Worm (Caenorhabditis elegans): ENCODE measurements around the gene math-3.

ce11 chrII:1736353-1736752, 35.5 kb upstream of the math-3 start, which contains the start of gene ceh-83:
- no peak for TF ChIP-seq dao-5 (tag; optimal IDR thresholded peaks at IDR 0.05)
- no peak for TF ChIP-seq him-1 (tag; optimal IDR thresholded peaks at IDR 0.05)
- no peak for TF ChIP-seq W03F9.2 (tag; optimal IDR thresholded peaks at IDR 0.05)
